Worm (Caenorhabditis elegans) whole organism, late embryonic: ENCODE measurements around the gene C34C12.2.

Experiments used
- ama-1 ChIP-seq: fragments of 150-350 bp; optimal IDR thresholded peaks from 2 replicates; lab custom pipeline; 2014
- elt-2 ChIP-seq: sonication (generic microtip); optimal IDR thresholded peaks from 2 replicates; lab custom pipeline; 2016; ENCODE audit warnings: missing genetic modification reagents, missing genetic modification characterization, missing compliant biosample characterization
- elt-4 ChIP-seq: sonication (generic microtip); optimal IDR thresholded peaks from 2 replicates; lab custom pipeline; 2016; ENCODE audit warnings: missing genetic modification characterization, missing compliant biosample characterization
- nhr-11 ChIP-seq: fragments of 150-350 bp; optimal IDR thresholded peaks from 2 replicates; lab custom pipeline; 2014; ENCODE audit warnings: missing biosample characterization, missing genetic modification characterization
- pag-3 ChIP-seq: sonication (generic microtip); optimal IDR thresholded peaks from 2 replicates; lab custom pipeline; 2016; ENCODE audit warnings: missing compliant biosample characterization, missing genetic modification characterization, borderline replicate concordance
- tbx-2 ChIP-seq: sonication (generic microtip); optimal IDR thresholded peaks from 2 replicates; lab custom pipeline; 2016; ENCODE audit warnings: missing genetic modification characterization, missing compliant biosample characterization

DNA sequence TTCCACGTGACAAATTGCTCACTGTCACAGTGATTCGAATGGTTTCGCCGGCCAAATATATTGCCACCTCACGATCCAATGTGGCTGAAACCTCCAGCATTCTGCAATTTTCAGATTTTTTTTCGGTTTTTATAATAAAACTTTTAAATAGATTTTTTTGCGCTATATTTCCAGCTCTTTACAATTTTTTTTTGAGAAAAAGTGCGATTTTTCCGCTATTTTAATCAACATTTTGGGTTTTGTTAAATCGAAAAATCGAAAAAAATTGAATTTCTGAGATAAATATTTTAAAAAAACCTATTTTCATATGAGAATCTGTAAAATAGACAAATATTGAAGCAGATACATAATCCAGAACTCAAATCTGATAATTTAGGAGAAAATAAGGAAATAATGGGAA is 45.4 kb downstream of the C34C12.2 start, which contains the start of gene M01F1.9:
- TF ChIP-seq pag-3 (no peak), nhr-11 (tag; lab: Kevin White, UChicago) (no peak), tbx-2 (tag; lab: Kevin White, UChicago) (no peak), elt-4 (tag; lab: Kevin White, UChicago) (no peak), elt-2 (tag; lab: Kevin White, UChicago) (no peak), ama-1 (lab: Kevin White, UChicago) (no peak)
